Fruit fly (Drosophila melanogaster) whole organism, prepupa: ENCODE data around the gene CG13108.

Source experiments
- CG16779 ChIP-seq: fragments of 200-800 bp; sonication (Bioruptor generic); optimal IDR thresholded peaks from 3 replicates; lab custom pipeline; 2017; ENCODE audit warnings: missing biosample characterization, mild to moderate bottlenecking, missing genetic modification characterization
- CG34406 ChIP-seq: fragments of 200-800 bp; sonication (Bioruptor generic); optimal IDR thresholded peaks from 3 replicates; lab custom pipeline; 2016; ENCODE audit warnings: missing biosample characterization, missing genetic modification characterization
- CG3919 ChIP-seq: fragments of 200-800 bp; sonication (Bioruptor generic); optimal IDR thresholded peaks from 3 replicates; lab custom pipeline; 2016; ENCODE audit warnings: missing biosample characterization, missing genetic modification characterization
- CG4318 ChIP-seq: fragments of 200-800 bp; sonication (Bioruptor generic); optimal IDR thresholded peaks from 3 replicates; lab custom pipeline; 2017; ENCODE audit warnings: missing biosample characterization, mild to moderate bottlenecking, missing genetic modification characterization
- CG8119 ChIP-seq: fragments of 200-800 bp; sonication (Bioruptor generic); IDR thresholded peaks from 3 replicates; pipeline ENCODE4 v1.3.6; 2022; ENCODE audit warnings: missing biosample characterization, missing genetic modification characterization
- Ets21C ChIP-seq: fragments of 200-800 bp; sonication (Bioruptor generic); optimal IDR thresholded peaks from 3 replicates; lab custom pipeline; 2016; ENCODE audit warnings: missing biosample characterization, missing genetic modification characterization
- Lpt ChIP-seq: fragments of 200-800 bp; sonication (Bioruptor generic); optimal IDR thresholded peaks from 3 replicates; lab custom pipeline; 2016; ENCODE audit warnings: missing biosample characterization, missing genetic modification characterization
- OdsH ChIP-seq: fragments of 200-800 bp; sonication (Bioruptor generic); optimal IDR thresholded peaks from 3 replicates; lab custom pipeline; 2016; ENCODE audit warnings: missing biosample characterization, missing genetic modification characterization
- dac ChIP-seq: fragments of 200-800 bp; sonication (Bioruptor generic); optimal IDR thresholded peaks from 2 replicates; lab custom pipeline; 2017; ENCODE audit warnings: missing biosample characterization, mild to moderate bottlenecking, missing genetic modification characterization
- salr ChIP-seq, 2 experiments: fragments of 200-800 bp; sonication (Bioruptor generic); optimal IDR thresholded peaks; 3 replicates each; lab custom pipeline; 2016 to 2018; ENCODE audit warnings: missing biosample characterization in 2 of 2, missing genetic modification characterization in 2 of 2, mild to moderate bottlenecking in 1 of 2
- topi ChIP-seq: fragments of 200-800 bp; sonication (Bioruptor generic); optimal IDR thresholded peaks from 3 replicates; lab custom pipeline; 2016; ENCODE audit warnings: missing biosample characterization, missing genetic modification characterization

DNA sequence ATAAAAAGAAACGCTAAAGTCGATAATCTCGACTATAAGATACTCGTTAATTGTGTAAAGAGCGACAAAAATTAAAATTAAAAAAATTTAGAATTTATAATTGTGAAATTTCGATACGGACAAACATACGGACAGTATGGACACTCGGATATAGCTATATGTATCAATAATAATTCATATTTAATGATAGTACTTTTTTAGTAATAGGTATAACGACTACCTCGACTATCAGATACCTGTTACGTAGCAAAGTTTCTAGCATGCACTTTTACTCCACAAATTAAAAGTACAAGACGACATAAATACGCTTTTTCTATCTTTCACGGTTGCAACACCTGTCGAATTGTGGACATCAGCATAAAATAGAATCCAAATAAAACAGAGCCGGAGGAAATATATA lies 8.8 kb downstream of the CG13108 start:
- TF ChIP-seq Lpt (GFP tag; lab: Kevin White, UChicago) (no peak), CG8119 (GFP tag; lab: Robert Waterston, UW) (no peak), CG4318 (GFP tag; lab: Kevin White, UChicago) (no peak), CG16779 (tag; lab: Kevin White, UChicago) (no peak), dac (no peak), CG3919 (GFP tag; lab: Kevin White, UChicago) (no peak), OdsH (GFP tag; lab: Kevin White, UChicago) (no peak), topi (GFP tag; lab: Kevin White, UChicago) (no peak), salr (GFP tag; optimal IDR thresholded peaks at IDR 0.05; lab: Kevin White, UChicago) (no peak), CG34406 (no peak), Ets21C (GFP tag; lab: Kevin White, UChicago) (no peak)
